Fruit fly (Drosophila melanogaster) whole organism: ENCODE measurements around the gene CG32700.

Experiments used
- CG8478 ChIP-seq: fragments of >200 bp; optimal IDR thresholded peaks from 2 replicates; lab custom pipeline; 2018; ENCODE audit warnings: inconsistent platforms
- Dll ChIP-seq: fragments of >200 bp; optimal IDR thresholded peaks from 2 replicates; lab custom pipeline; 2017
- EcR ChIP-seq, 2 experiments: fragments of >200 bp; optimal IDR thresholded peaks; 2 replicates each; lab custom pipeline; 2017; ENCODE audit warnings: missing biosample characterization in 2 of 2, missing genetic modification characterization in 2 of 2, missing genetic modification reagents in 2 of 2
- pan ChIP-seq: fragments of >200 bp; optimal IDR thresholded peaks from 2 replicates; lab custom pipeline; 2017
- psq ChIP-seq: fragments of >200 bp; optimal IDR thresholded peaks from 2 replicates; lab custom pipeline; 2017
- usp ChIP-seq: fragments of >200 bp; optimal IDR thresholded peaks from 2 replicates; lab custom pipeline; 2017; ENCODE audit warnings: missing biosample characterization, missing genetic modification characterization, mixed read lengths

DNA sequence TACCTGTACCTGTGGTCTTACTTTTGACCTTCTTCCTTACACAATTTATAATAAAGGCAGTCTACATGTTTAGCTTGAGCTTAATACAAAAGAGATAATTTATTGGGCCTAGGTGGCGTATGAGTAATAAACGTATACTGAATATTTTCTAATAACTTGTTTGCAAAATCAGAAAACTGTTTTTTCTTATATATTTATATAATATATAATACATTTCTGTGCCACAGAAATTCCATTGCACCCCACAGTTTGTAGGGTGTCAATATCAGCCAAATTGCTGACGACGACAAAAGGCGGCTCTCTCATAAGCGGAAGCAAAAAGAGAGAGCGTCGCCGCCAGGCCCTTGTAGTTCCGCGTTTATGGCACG is 34.3 kb upstream of the CG32700 start:
- TF ChIP-seq psq (lab: Kevin White, UChicago) (no peak), pan (no peak), EcR (GFP tag; optimal IDR thresholded peaks at IDR 0.05; lab: Kevin White, UChicago) (no peak), Dll (lab: Kevin White, UChicago) (no peak), CG8478 (lab: Kevin White, UChicago) (no peak), usp (no peak)
